Fruit fly (Drosophila melanogaster): Measurements from ENCODE around the gene RhoU.

The RhoU gene

DNA sequence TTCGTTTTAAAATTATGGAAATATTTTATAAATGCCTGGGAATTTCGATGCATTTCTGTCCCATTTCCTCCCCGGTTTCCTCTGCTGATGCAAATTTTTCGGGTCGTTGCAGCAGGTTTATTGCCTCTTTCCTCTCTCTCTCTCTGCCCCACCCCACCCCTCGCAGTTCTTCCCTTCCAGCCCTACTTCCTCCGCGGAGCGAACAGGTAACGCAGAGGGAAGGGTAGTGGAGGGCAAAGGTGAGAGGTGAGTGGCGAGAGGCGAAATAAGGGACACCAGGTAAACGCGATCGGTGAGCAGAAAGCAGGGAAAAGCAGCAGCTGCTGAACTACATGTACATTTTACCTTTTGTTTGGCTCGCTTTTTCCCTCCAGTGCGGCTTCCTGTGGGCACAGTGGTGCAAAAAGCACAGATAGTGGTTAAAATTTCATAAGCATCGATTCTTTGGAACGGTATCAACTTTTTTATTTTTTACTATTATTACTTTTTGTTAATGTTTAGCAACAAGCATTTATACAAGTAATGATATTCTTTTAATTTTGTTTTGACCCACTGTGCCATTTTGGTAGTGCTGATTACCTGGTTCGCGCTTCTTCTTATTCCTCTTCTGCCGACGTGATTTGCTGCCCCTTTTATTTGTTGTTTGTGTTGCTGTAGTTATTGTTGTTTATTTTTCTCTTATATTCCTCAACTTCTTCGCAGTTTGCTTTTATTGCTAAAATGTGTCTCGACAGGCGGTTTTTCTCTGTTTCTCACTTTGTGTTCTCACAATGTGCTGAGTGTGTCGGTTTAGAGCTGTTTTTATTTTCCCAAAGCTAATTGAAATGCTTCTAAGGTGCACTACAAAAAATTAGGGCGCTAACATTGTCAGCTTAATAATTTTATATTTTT, 1.9 kb downstream of the RhoU start (continued):
- TF ChIP-seq CG3407 (GFP tag; optimal IDR thresholded peaks at IDR 0.05) = peak; percentile 43
- TF ChIP-seq pfk (GFP tag; optimal IDR thresholded peaks at IDR 0.05) = no peak
- peak; percentile 34 for TF ChIP-seq D19A (tag; optimal IDR thresholded peaks at IDR 0.05)
- TF ChIP-seq tgo (GFP tag; IDR thresholded peaks at IDR 0.05) = peak; percentile 56
- no peak for TF ChIP-seq Fer2 (tag; optimal IDR thresholded peaks at IDR 0.05)
- no peak for TF ChIP-seq crc (GFP tag; optimal IDR thresholded peaks at IDR 0.05)
- TF ChIP-seq ATbp (GFP tag; optimal IDR thresholded peaks at IDR 0.05) = peak; percentile 46
- TF ChIP-seq toy (GFP tag; IDR thresholded peaks at IDR 0.05) = no peak
- TF ChIP-seq Bgb (GFP tag; IDR thresholded peaks at IDR 0.05; ENCODE audit: partially characterized antibody) = no peak
- TF ChIP-seq CG14050 (GFP tag; IDR thresholded peaks at IDR 0.05) = peak; percentile 44; the same call in 1 of the 3 replicates
- TF ChIP-seq chn (GFP tag; optimal IDR thresholded peaks at IDR 0.05) = peak; percentile 4
- TF ChIP-seq vvl (GFP tag; IDR thresholded peaks at IDR 0.05) = peak; percentile 83
- no peak for TF ChIP-seq zen2 (GFP tag; IDR thresholded peaks at IDR 0.05; ENCODE audit: partially characterized antibody)
- peak; percentile 73 for TF ChIP-seq CG10979 (tag; optimal IDR thresholded peaks at IDR 0.05)
- TF ChIP-seq btn (GFP tag; optimal IDR thresholded peaks at IDR 0.05) = no peak
- TF ChIP-seq CG1233 (GFP tag; optimal IDR thresholded peaks at IDR 0.05) = peak; percentile 39
- TF ChIP-seq CG10959 (GFP tag; IDR thresholded peaks at IDR 0.05) = peak; percentile 81
- peak; percentile 64 for TF ChIP-seq slbo (GFP tag; IDR thresholded peaks at IDR 0.05)
- no peak for TF ChIP-seq CG6654 (GFP tag; optimal IDR thresholded peaks at IDR 0.05)
- peak; percentile 38; the same call in 2 of the 3 replicates for TF ChIP-seq B-H1 (GFP tag; IDR thresholded peaks at IDR 0.05)
- peak; percentile 73 for TF ChIP-seq phol (tag; optimal IDR thresholded peaks at IDR 0.05)
- no peak for TF ChIP-seq vnd (GFP tag; IDR thresholded peaks at IDR 0.05; ENCODE audit: partially characterized antibody)
- TF ChIP-seq Sin3A (optimal IDR thresholded peaks at IDR 0.05) = no peak
- peak; percentile 35 for TF ChIP-seq CG18011 (GFP tag; optimal IDR thresholded peaks at IDR 0.05)
- 0 out of 2 replicates have a peak, but pooled peaks have one; percentile 45 for TF ChIP-seq Atf6 (GFP tag; IDR thresholded peaks at IDR 0.05)
- peak; percentile 14 for TF ChIP-seq Max (GFP tag; optimal IDR thresholded peaks at IDR 0.05)
- TF ChIP-seq trem (tag; optimal IDR thresholded peaks at IDR 0.05) = peak; percentile 41
- TF ChIP-seq CG31388 (GFP tag; optimal IDR thresholded peaks at IDR 0.05) = no peak
- TF ChIP-seq sna (GFP tag; IDR thresholded peaks at IDR 0.05; ENCODE audit: partially characterized antibody) = no peak
- TF ChIP-seq zfh2 (GFP tag; optimal IDR thresholded peaks at IDR 0.05) = no peak
- peak; percentile 16 for TF ChIP-seq Six4 (GFP tag; optimal IDR thresholded peaks at IDR 0.05)
- peak; percentile 24 for TF ChIP-seq Atf3 (GFP tag; optimal IDR thresholded peaks at IDR 0.05)
- no peak for TF ChIP-seq CG13287 (GFP tag; IDR thresholded peaks at IDR 0.05; ENCODE audit: partially characterized antibody)
- peak; percentile 1 for TF ChIP-seq CG1792 (GFP tag; optimal IDR thresholded peaks at IDR 0.05)
- no peak for TF ChIP-seq BEAF-32 (GFP tag; optimal IDR thresholded peaks at IDR 0.05)
- peak; percentile 62 for TF ChIP-seq nom (GFP tag; optimal IDR thresholded peaks at IDR 0.05)
- peak; percentile 42 for TF ChIP-seq CG9609 (GFP tag; optimal IDR thresholded peaks at IDR 0.05)
- peak; percentile 48 for TF ChIP-seq Side (GFP tag; optimal IDR thresholded peaks at IDR 0.05)
- TF ChIP-seq CG30431 (GFP tag; optimal IDR thresholded peaks at IDR 0.05) = peak; percentile 59
- peak; percentile 81 for TF ChIP-seq CG15696 (tag; optimal IDR thresholded peaks at IDR 0.05)
- no peak for TF ChIP-seq Hand (GFP tag; optimal IDR thresholded peaks at IDR 0.05)
- peak; percentile 54; the same call in 2 of the 3 replicates for TF ChIP-seq ken (GFP tag; IDR thresholded peaks at IDR 0.05)
- TF ChIP-seq dpn (GFP tag; optimal IDR thresholded peaks at IDR 0.05) = peak; percentile 35 to 62
- peak; percentile 57 for TF ChIP-seq grau (tag; optimal IDR thresholded peaks at IDR 0.05)
- no peak for TF ChIP-seq mirr (GFP tag; optimal IDR thresholded peaks at IDR 0.05)
- TF ChIP-seq lilli (GFP tag; optimal IDR thresholded peaks at IDR 0.05) = peak; percentile 54
- no peak for TF ChIP-seq Opbp (GFP tag; IDR thresholded peaks at IDR 0.05; ENCODE audit: partially characterized antibody)
- TF ChIP-seq CG8089 (GFP tag; optimal IDR thresholded peaks at IDR 0.05) = no peak

Measured in whole organism, embryonic.